Fruit fly (Drosophila melanogaster) whole organism, adult: Measurements from ENCODE around the gene CG1273.

Experiments used
- CG12768 ChIP-seq: fragments of 200-800 bp; sonication (Bioruptor generic); optimal IDR thresholded peaks from 2 replicates; lab custom pipeline; 2017; ENCODE audit warnings: missing biosample characterization, missing genetic modification characterization, mild to moderate bottlenecking, moderate library complexity, missing genetic modification reagents
- Crg-1 ChIP-seq: fragments of 200-800 bp; sonication (Bioruptor generic); optimal IDR thresholded peaks from 2 replicates; lab custom pipeline; 2016; ENCODE audit warnings: missing biosample characterization, missing genetic modification characterization
- Mnt ChIP-seq: fragments of 200-800 bp; sonication (Bioruptor generic); optimal IDR thresholded peaks from 2 replicates; lab custom pipeline; 2016; ENCODE audit warnings: missing biosample characterization, mild to moderate bottlenecking, missing genetic modification characterization
- bab1 ChIP-seq: fragments of 200-800 bp; sonication (Bioruptor generic); optimal IDR thresholded peaks from 3 replicates; lab custom pipeline; 2019; ENCODE audit warnings: missing biosample characterization, mild to moderate bottlenecking, missing genetic modification characterization, moderate library complexity
- cnc ChIP-seq, 2 experiments: fragments of >200 bp; optimal IDR thresholded peaks; 2 replicates each; lab custom pipeline; 2017
- pad ChIP-seq: fragments of 200-800 bp; sonication (Bioruptor generic); optimal IDR thresholded peaks from 3 replicates; lab custom pipeline; 2017; ENCODE audit warnings: missing biosample characterization, missing genetic modification characterization, mild to moderate bottlenecking, moderate library complexity, missing genetic modification reagents
- toe ChIP-seq: fragments of 200-800 bp; sonication (Bioruptor generic); optimal IDR thresholded peaks from 2 replicates; lab custom pipeline; 2016; ENCODE audit warnings: missing biosample characterization, missing genetic modification characterization

dm6 chr3L:4292120-4292697 is 28.7 kb downstream of the CG1273 start, which contains the start of the genes CG15012 and Fdx2:
- peak; percentile 12 for TF ChIP-seq bab1 (GFP tag; lab: Kevin White, UChicago)
- TF ChIP-seq Crg-1 (GFP tag; lab: Kevin White, UChicago): no peak
- TF ChIP-seq Mnt: peak; percentile 73
- TF ChIP-seq pad (GFP tag; lab: Kevin White, UChicago): peak; percentile 4
- TF ChIP-seq toe (GFP tag; lab: Kevin White, UChicago): no peak
- no peak for TF ChIP-seq cnc (optimal IDR thresholded peaks at IDR 0.05; lab: Kevin White, UChicago)
- no peak for TF ChIP-seq CG12768 (GFP tag; lab: Kevin White, UChicago)
